Worm (Caenorhabditis elegans): ENCODE data around the gene hda-2.

ce11 chrII:7991279-7991678, 31.1 kb downstream of the hda-2 start:
- TF ChIP-seq attf-6 (GFP tag; IDR thresholded peaks at IDR 0.05) (no peak), ztf-6 (GFP tag; IDR thresholded peaks at IDR 0.05) (no peak), xnd-1 (tag; optimal IDR thresholded peaks at IDR 0.05) (no peak), pha-4 (tag; optimal IDR thresholded peaks at IDR 0.05) (no peak), madf-3 (GFP tag; IDR thresholded peaks at IDR 0.05) (no peak), Y53G8AR.9 (GFP tag; conservative IDR thresholded peaks at IDR 0.05) (no peak), snpc-4 (GFP tag; optimal IDR thresholded peaks at IDR 0.05) (no peak), snpc-4 (tag; optimal IDR thresholded peaks at IDR 0.05) (no peak), ztf-18 (tag; optimal IDR thresholded peaks at IDR 0.05) (no peak), sptf-2 (GFP tag; optimal IDR thresholded peaks at IDR 0.05) (no peak), rcor-1 (GFP tag; IDR thresholded peaks at IDR 0.05) (no peak), ztf-3 (GFP tag; optimal IDR thresholded peaks at IDR 0.05) (no peak), snpc-3.4 (tag; optimal IDR thresholded peaks at IDR 0.05) (no peak)

Data from whole organism, young adult.